Worm (Caenorhabditis elegans): Measurements from ENCODE around the gene glr-8.

DNA sequence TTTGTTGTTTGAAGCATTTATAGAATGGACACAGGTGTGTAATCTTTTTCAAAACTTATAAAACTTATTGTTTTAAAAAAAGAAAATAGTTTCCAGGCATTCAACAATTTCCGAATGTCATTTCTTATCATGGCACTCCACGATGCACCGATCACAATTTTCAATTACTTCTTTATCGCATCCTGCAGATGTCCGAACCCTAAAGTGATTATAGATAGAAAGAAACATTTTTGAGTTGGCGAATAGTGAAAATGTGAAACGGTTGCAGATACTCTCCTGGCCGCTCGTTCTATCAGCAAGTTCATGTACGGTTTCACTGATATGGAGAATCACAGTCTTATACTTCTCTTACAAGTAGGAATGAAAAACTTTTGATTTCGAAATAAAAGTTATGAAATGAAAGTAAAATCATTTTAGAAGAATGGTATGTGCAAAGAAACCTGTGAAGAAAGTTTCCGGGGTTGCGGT, 42.8 kb upstream of the glr-8 start, which contains the start of gene C15B12.2:
- TF ChIP-seq unc-39 (tag; optimal IDR thresholded peaks at IDR 0.05) (no peak), lsy-2 (tag; optimal IDR thresholded peaks at IDR 0.05) (no peak), lin-11 (tag; optimal IDR thresholded peaks at IDR 0.05) (no peak), ztf-11 (tag; optimal IDR thresholded peaks at IDR 0.05) (no peak)

Data from whole organism, L2 larva.